Worm (Caenorhabditis elegans): ENCODE data around the gene Y75B7B.1.

Y75B7B.1 gene

DNA sequence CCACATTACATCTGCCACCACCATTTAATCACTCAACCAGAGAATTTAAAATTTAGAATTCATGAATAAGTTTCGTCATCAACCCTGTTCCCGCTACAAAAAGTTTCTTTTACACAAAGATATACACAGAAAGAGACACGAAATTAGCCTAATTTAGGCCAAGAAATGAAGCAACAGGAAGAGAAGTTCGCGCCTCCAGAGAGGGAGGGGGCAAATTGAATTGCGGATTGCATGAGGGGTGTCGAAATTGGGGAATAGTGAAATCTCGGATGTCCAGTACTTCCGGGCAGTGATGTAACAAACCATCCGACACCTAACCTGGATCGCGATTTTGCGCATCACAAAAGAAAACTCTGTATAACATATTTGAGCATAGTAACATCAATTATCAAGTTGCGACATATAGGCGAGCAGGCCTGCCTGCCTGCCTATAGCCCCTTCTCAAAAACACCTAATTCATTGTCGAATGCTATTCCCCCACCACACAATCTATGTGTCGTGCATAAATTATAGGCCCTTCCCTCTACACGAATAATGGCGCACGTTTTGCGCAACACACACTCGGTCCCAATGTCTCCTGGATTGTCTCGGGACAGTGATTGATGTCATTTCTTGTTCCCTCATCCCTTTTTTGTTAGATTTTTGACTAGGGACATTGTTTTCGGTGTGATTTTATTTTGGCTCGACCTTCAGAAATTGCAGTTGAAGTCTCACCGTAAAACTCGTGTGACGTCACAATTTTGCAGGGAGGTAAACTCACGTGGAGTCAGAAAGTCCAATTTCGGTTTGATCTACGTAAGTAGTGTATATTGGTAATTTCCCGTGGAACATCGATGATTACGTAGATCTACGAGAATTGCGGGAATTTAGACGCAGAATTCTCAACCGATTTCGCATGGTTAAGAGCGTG is 42.7 kb upstream of the Y75B7B.1 start (continued):
- TF ChIP-seq lin-40 (tag; optimal IDR thresholded peaks at IDR 0.05): no peak
- no peak for TF ChIP-seq mcd-1 (GFP tag; IDR thresholded peaks at IDR 0.05)
- TF ChIP-seq aptf-2 (GFP tag; conservative IDR thresholded peaks at IDR 0.05): no peak

DNA sequence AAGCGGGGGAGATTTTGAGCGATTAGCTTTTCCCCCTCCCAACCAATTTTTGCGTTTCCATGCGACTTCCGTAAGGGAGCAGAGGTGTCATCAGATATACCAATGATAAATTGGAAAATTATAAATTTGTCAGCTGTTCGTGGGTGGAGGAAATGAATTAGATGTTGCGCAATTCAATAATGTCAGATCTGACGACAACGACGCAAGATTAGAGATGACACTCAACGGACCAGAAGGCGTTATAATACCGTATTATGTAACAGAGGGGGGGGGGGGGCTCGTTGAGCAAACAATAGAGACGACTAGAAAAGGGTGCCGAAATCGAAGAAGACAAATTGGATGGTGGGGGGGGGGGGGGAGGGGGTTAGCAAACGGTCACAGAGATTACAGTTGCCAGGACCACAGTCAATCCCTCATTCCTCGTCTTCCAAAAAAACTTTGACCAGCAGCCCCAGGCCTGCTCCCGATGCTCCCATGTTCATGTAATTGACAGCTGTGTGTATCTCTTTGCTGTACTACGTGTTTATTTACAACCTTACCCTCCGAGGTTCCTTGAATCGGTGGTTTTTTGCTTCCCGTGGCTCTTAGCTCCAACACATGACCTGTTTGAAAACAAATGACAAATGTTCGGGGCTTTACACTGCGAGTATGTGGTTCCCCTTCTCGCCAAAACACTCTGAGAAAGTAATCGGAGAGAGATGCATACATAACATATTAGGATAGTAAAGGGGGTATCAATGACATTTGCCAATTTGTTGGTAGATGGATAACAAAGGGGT is 41.6 kb upstream of the Y75B7B.1 start:
- TF ChIP-seq akir-1 (GFP tag; optimal IDR thresholded peaks at IDR 0.05) (no peak), ekl-4 (GFP tag; IDR thresholded peaks at IDR 0.05) (no peak), zfh-2 (GFP tag; conservative IDR thresholded peaks at IDR 0.05) (peak; percentile 57; the same call in 1 of the 2 replicates)

DNA sequence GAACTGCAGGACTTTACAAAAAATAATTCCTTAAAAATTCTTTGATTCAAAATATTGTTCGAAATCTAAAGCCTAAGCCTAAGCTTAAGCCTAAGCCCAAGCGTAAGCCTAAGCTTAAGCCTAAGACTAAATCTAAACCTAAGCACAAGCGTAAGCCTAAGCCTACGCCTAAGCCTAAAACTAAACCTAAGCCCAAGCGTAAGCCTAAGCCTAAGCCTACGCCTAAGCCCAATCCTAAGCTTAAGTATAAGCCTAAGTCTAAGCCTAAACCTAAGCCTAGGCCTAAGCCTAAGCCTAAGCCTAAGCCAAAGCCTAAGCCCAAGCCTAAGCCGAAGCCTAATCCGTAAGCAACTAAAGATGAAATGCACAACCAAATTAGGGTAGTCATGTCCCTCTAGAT is 40.2 kb upstream of the Y75B7B.1 start:
- TF ChIP-seq ama-1 (optimal IDR thresholded peaks at IDR 0.05) (no peak), ama-1 (GFP tag; optimal IDR thresholded peaks at IDR 0.05) (no peak), rcor-1 (GFP tag; IDR thresholded peaks at IDR 0.05) (peak; percentile 22; the same call in 1 of the 2 replicates)

DNA sequence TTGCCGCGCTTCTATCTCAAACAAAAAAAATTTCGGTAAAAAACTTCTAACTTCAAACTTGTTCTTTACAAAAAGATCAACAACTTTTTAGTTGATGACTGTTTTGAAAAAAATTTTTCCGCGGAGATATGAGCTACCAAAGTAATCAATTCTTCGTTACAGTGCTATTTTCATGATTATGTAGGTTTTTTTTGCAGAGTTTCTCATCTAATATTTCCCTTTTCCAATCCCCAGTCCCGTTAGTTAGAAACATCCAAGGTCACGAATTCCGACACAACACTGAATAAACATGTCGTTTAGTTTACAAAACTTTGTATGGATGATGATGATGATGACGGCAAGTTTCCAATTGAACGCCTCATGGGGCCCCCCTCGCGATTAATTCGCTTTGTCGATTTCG is 38.1 kb upstream of the Y75B7B.1 start:
- TF ChIP-seq ekl-4 (GFP tag; IDR thresholded peaks at IDR 0.05): no peak
- TF ChIP-seq lag-1 (GFP tag; IDR thresholded peaks at IDR 0.05): no peak
- TF ChIP-seq athp-1 (tag; optimal IDR thresholded peaks at IDR 0.05): no peak
- no peak for TF ChIP-seq sdz-38 (tag; optimal IDR thresholded peaks at IDR 0.05)
- no peak for TF ChIP-seq K12H6.12 (tag; optimal IDR thresholded peaks at IDR 0.05)

DNA sequence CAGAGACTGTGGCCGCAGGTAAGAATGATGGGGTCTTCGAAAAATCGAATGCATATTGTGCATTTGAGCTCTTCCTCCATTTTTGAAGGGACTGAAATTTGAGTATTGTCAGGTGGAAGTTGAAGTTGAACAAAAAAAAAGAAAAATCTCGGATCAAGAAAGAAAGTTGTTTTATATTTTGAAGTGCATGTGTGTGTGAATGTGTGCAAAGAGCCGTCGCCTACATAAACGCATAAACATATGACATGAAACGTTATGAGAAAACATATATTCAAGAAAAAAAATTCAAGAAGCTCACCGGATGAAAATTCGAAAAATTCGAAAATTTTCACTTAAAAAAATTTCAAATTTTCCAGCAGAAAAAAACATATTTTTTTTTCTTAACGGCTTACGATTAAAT is 35.4 kb upstream of the Y75B7B.1 start, which contains the start of gene madd-2:
Gene madd-2 (minus strand): TSS at position 101 of the 400 bp plus-strand sequence.
- TF ChIP-seq B0336.3 (GFP tag; IDR thresholded peaks at IDR 0.05) (no peak), K12H6.12 (tag; optimal IDR thresholded peaks at IDR 0.05) (no peak), egrh-3 (GFP tag; IDR thresholded peaks at IDR 0.05) (no peak), dox-1 (GFP tag; IDR thresholded peaks at IDR 0.05) (no peak), F52B5.7 (tag; optimal IDR thresholded peaks at IDR 0.05) (no peak), rcor-1 (GFP tag; IDR thresholded peaks at IDR 0.05) (no peak)

DNA sequence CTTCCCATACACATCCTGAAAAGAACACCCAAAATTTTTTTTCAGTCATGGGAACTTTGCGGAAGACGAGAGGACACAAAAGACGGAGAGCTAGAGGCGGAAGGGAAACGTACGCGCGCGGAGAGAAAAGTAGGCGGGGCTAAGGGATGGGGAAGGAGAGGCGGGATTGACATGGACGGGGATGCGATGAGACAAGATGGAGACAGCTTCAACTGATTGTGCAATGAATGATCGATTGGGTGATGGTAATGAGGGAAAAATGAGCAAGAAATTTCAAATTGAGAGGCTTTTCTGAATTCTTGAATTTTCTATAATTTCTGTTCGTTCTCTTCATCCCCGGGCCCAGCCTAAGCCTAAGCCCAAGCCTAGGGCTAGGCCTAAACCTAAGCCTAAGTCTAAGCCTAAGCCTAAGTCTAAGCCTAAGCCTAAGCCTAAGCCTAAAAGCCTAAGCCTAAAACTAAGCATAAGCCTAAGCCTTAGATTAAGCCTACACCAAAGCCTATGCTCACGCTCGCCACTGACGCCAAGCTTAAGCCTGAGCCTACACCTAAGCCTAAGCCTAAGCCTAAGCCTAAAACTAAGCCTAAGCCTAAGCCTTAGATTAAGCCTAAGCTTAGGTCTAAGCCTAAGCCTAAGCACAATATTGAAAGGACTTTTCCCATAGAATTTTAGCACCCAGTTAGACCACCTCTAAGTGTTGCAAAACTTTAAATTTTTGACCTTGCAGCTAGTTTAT is 34.2 kb upstream of the Y75B7B.1 start:
- TF ChIP-seq rcor-1 (GFP tag; IDR thresholded peaks at IDR 0.05) (no peak), attf-3 (GFP tag; conservative IDR thresholded peaks at IDR 0.05) (0 out of 2 replicates have a peak, but pooled peaks have one; percentile 29), zfh-2 (GFP tag; conservative IDR thresholded peaks at IDR 0.05) (peak; percentile 38; the same call in 1 of the 2 replicates)

DNA sequence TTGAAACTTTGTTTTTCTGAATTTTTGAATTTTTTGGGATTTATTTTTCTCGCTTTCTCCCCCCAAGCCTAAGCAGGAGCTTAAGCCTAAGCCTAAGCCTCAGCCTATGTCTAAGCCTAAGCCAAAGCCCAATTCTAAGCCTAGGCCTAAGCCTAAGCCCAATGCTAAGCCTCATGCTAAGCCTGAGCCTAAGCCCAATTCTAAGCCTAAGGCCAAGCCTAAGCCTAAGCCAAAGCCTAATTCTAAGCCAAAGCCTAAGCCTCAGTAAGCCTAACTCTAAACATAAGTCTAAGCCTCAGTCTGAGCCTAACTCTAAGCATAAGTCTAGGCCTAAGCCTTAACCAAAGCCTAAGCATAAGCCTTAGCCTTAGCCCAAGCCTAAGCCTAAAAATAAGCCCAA is 28.3 kb upstream of the Y75B7B.1 start:
- TF ChIP-seq ama-1 (optimal IDR thresholded peaks at IDR 0.05) (no peak), ama-1 (GFP tag; optimal IDR thresholded peaks at IDR 0.05) (no peak), ztf-25 (GFP tag; IDR thresholded peaks at IDR 0.05) (0 out of 2 replicates have a peak, but pooled peaks have one; percentile 19)

DNA sequence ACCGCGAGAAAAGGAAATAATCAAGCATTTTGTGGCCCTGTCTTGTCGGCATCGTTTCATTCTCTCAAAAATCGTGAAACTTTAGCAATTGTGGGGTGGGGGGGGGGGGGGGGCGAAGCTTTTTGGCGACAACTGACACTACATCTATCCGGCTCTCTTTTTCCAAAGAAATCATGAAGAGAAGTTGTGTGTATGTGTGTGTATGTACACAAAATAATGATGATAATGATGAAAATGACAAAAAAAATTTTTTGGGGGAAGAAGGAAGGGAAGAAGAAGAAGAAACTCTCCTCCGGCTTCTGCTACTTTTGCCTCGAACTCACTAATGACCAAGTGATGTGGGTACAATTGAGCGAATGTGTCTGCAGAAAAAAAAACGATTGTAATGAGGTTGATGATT is 27.7 kb upstream of the Y75B7B.1 start:
- TF ChIP-seq K12H6.12 (tag; optimal IDR thresholded peaks at IDR 0.05) (no peak), ztf-3 (GFP tag; optimal IDR thresholded peaks at IDR 0.05) (no peak), ceh-40 (GFP tag; IDR thresholded peaks at IDR 0.05) (no peak), F37B4.10 (GFP tag; IDR thresholded peaks at IDR 0.05) (no peak), Y67H2A.10 (GFP tag; conservative IDR thresholded peaks at IDR 0.05) (no peak), dpl-1 (GFP tag; optimal IDR thresholded peaks at IDR 0.05) (no peak), nhr-27 (tag; optimal IDR thresholded peaks at IDR 0.05) (no peak), zim-3 (tag; optimal IDR thresholded peaks at IDR 0.05) (no peak), ztf-6 (GFP tag; IDR thresholded peaks at IDR 0.05) (no peak), dox-1 (GFP tag; IDR thresholded peaks at IDR 0.05) (no peak), B0261.1 (tag; optimal IDR thresholded peaks at IDR 0.05) (no peak), F55B11.4 (tag; optimal IDR thresholded peaks at IDR 0.05; ENCODE audit: borderline replicate concordance, insufficient read depth) (no peak), gei-17 (GFP tag; optimal IDR thresholded peaks at IDR 0.05) (no peak), ceh-91 (GFP tag; IDR thresholded peaks at IDR 0.05) (no peak), Y56A3A.18 (GFP tag; IDR thresholded peaks at IDR 0.05) (no peak)
